Worm (Caenorhabditis elegans) whole organism, L3 larva: ENCODE measurements around the gene W05H7.1.
A peak's percentile ranks its signal among the peaks of the same experiment; 100 is the strongest.

Experiments
- R02D3.7 ChIP-seq: fragments of 150-350 bp; optimal IDR thresholded peaks from 2 replicates; lab custom pipeline; 2014; ENCODE audit warnings: missing biosample characterization, missing genetic modification characterization
- ceh-28 ChIP-seq: fragments of 150-350 bp; optimal IDR thresholded peaks from 2 replicates; lab custom pipeline; 2014; ENCODE audit warnings: missing biosample characterization, missing genetic modification reagents, missing genetic modification characterization
- ceh-9 ChIP-seq: sonication (generic microtip); optimal IDR thresholded peaks from 2 replicates; lab custom pipeline; 2018; ENCODE audit warnings: missing biosample characterization, missing genetic modification characterization
- daf-12 ChIP-seq: fragments of 150-350 bp; optimal IDR thresholded peaks from 2 replicates; lab custom pipeline; 2014; ENCODE audit warnings: missing biosample characterization, missing genetic modification reagents, missing genetic modification characterization
- egl-27 ChIP-seq: sonication (generic microtip); optimal IDR thresholded peaks from 4 replicates; lab custom pipeline; 2017; ENCODE audit warnings: missing biosample characterization, missing genetic modification reagents, missing genetic modification characterization
- elt-2 ChIP-seq: sonication (generic microtip); optimal IDR thresholded peaks from 2 replicates; lab custom pipeline; 2016; ENCODE audit warnings: missing genetic modification reagents, mild to moderate bottlenecking, missing genetic modification characterization, missing compliant biosample characterization
- elt-3 ChIP-seq, 3 experiments: fragments of 150-350 bp in 1 of 3; sonication (generic microtip) in 2 of 3; optimal IDR thresholded peaks; 2 replicates in 2 of 3; 4 replicates in 1 of 3; lab custom pipeline; 2014 to 2017; ENCODE audit warnings: missing biosample characterization in 3 of 3, missing genetic modification characterization in 3 of 3
- eor-1 ChIP-seq, 2 experiments: fragments of 150-350 bp; optimal IDR thresholded peaks; 2 replicates each; lab custom pipeline; 2014 to 2018; ENCODE audit warnings: missing biosample characterization in 2 of 2, missing genetic modification characterization in 2 of 2
- fkh-10 ChIP-seq: sonication (generic microtip); optimal IDR thresholded peaks from 2 replicates; lab custom pipeline; 2017; ENCODE audit warnings: missing biosample characterization, missing genetic modification reagents, missing genetic modification characterization
- fkh-2 ChIP-seq: fragments of 150-350 bp; optimal IDR thresholded peaks from 2 replicates; lab custom pipeline; 2014; ENCODE audit warnings: missing biosample characterization, missing genetic modification reagents, missing genetic modification characterization
- fos-1 ChIP-seq: fragments of 150-350 bp; optimal IDR thresholded peaks from 2 replicates; lab custom pipeline; 2014; ENCODE audit warnings: missing biosample characterization, missing genetic modification characterization
- jun-1 ChIP-seq: fragments of 150-350 bp; optimal IDR thresholded peaks from 2 replicates; lab custom pipeline; 2014; ENCODE audit warnings: missing biosample characterization, missing genetic modification reagents, missing genetic modification characterization
- lin-39 ChIP-seq: fragments of 150-350 bp; optimal IDR thresholded peaks from 2 replicates; lab custom pipeline; 2018; ENCODE audit warnings: missing biosample characterization, missing genetic modification reagents, missing genetic modification characterization
- lsy-12 ChIP-seq: sonication (generic microtip); optimal IDR thresholded peaks from 2 replicates; lab custom pipeline; 2016; ENCODE audit warnings: mild to moderate bottlenecking, missing genetic modification characterization, missing compliant biosample characterization
- mdl-1 ChIP-seq: fragments of 150-350 bp; optimal IDR thresholded peaks from 2 replicates; lab custom pipeline; 2014; ENCODE audit warnings: missing biosample characterization, missing genetic modification characterization
- mml-1 ChIP-seq: fragments of 150-350 bp; sonication (generic microtip); optimal IDR thresholded peaks from 3 replicates; lab custom pipeline; 2014; ENCODE audit warnings: missing biosample characterization, missing genetic modification characterization
- nfya-1 ChIP-seq: sonication (generic microtip); optimal IDR thresholded peaks from 2 replicates; lab custom pipeline; 2017; ENCODE audit warnings: missing genetic modification characterization, mild to moderate bottlenecking, missing compliant biosample characterization, antibody characterized with exemption, moderate library complexity; ENCODE audit not compliant: insufficient read depth
- nhr-23 ChIP-seq: fragments of 150-350 bp; optimal IDR thresholded peaks from 2 replicates; lab custom pipeline; 2014; ENCODE audit warnings: missing biosample characterization, missing genetic modification reagents, missing genetic modification characterization
- nhr-25 ChIP-seq: sonication (generic microtip); optimal IDR thresholded peaks from 2 replicates; lab custom pipeline; 2017; ENCODE audit warnings: missing biosample characterization, missing genetic modification characterization
- nhr-28 ChIP-seq: fragments of 150-350 bp; optimal IDR thresholded peaks from 2 replicates; lab custom pipeline; 2014; ENCODE audit warnings: missing biosample characterization, missing genetic modification characterization
- nhr-43 ChIP-seq: sonication (generic microtip); optimal IDR thresholded peaks from 2 replicates; lab custom pipeline; 2016; ENCODE audit warnings: mild to moderate bottlenecking, missing genetic modification characterization, missing compliant biosample characterization; ENCODE audit not compliant: poor library complexity, severe bottlenecking
- pha-4 ChIP-seq: fragments of 150-350 bp; optimal IDR thresholded peaks from 2 replicates; lab custom pipeline; 2014; ENCODE audit warnings: missing biosample characterization, missing genetic modification reagents, missing genetic modification characterization
- pqm-1 ChIP-seq: fragments of 150-350 bp; optimal IDR thresholded peaks from 2 replicates; lab custom pipeline; 2017; ENCODE audit warnings: missing biosample characterization, missing genetic modification characterization, inconsistent platforms
- sea-2 ChIP-seq: fragments of 150-350 bp; sonication (generic microtip); optimal IDR thresholded peaks from 4 replicates; lab custom pipeline; 2014; ENCODE audit warnings: missing biosample characterization, missing genetic modification reagents, missing genetic modification characterization
- snpc-4 ChIP-seq: fragments of 150-350 bp; optimal IDR thresholded peaks from 2 replicates; lab custom pipeline; 2014; ENCODE audit warnings: missing biosample characterization, missing genetic modification characterization
- tbx-2 ChIP-seq: sonication (generic microtip); optimal IDR thresholded peaks from 2 replicates; lab custom pipeline; 2016; ENCODE audit warnings: mild to moderate bottlenecking, missing genetic modification characterization, missing compliant biosample characterization
- unc-39 ChIP-seq: sonication (generic microtip); optimal IDR thresholded peaks from 4 replicates; lab custom pipeline; 2017; ENCODE audit warnings: missing biosample characterization, missing genetic modification characterization
- unc-62 ChIP-seq: fragments of 150-350 bp; sonication (generic microtip); optimal IDR thresholded peaks from 4 replicates; lab custom pipeline; 2014; ENCODE audit warnings: missing biosample characterization, missing genetic modification reagents, missing genetic modification characterization
- zag-1 ChIP-seq: fragments of 150-350 bp; optimal IDR thresholded peaks from 2 replicates; lab custom pipeline; 2014; ENCODE audit warnings: missing biosample characterization, missing genetic modification characterization
- ztf-11 ChIP-seq: fragments of 150-350 bp; optimal IDR thresholded peaks from 2 replicates; lab custom pipeline; 2014; ENCODE audit warnings: missing biosample characterization, missing genetic modification characterization
- ztf-4 ChIP-seq: fragments of 150-350 bp; optimal IDR thresholded peaks from 2 replicates; lab custom pipeline; 2014; ENCODE audit warnings: missing biosample characterization, missing genetic modification characterization

W05H7.1 gene

ce11 chrX:1473794-1474193 lies 23.2 kb downstream of the W05H7.1 start:
- no peak for TF ChIP-seq ztf-4 (tag; lab: Kevin White, UChicago)

- TF ChIP-seq mml-1 (tag; lab: Kevin White, UChicago) = no peak
- TF ChIP-seq ceh-9 = no peak
- no peak for TF ChIP-seq daf-12 (tag; lab: Kevin White, UChicago)
- TF ChIP-seq ztf-11 (tag; lab: Kevin White, UChicago) = no peak
- TF ChIP-seq nhr-43 = no peak
- TF ChIP-seq fos-1 (tag; lab: Kevin White, UChicago) = no peak
- TF ChIP-seq snpc-4 (tag; lab: Kevin White, UChicago) = no peak
- TF ChIP-seq zag-1 = no peak
- TF ChIP-seq lin-39 (tag; lab: Kevin White, UChicago) = no peak
- TF ChIP-seq nhr-28 = no peak
Measured at ce11 chrX:1476005-1476404, 25.4 kb downstream of the W05H7.1 start.

ce11 chrX:1477932-1478331 lies 27.4 kb downstream of the W05H7.1 start:
- TF ChIP-seq nhr-43 (peak; percentile 65), daf-12 (tag; lab: Kevin White, UChicago) (no peak), fkh-10 (no peak), R02D3.7 (tag; lab: Kevin White, UChicago) (peak; percentile 31), pqm-1 (peak; percentile 92), nfya-1 (tag; lab: Kevin White, UChicago) (peak; percentile 10), ceh-28 (tag; lab: Kevin White, UChicago) (peak; percentile 7), elt-3 (tag; optimal IDR thresholded peaks at IDR 0.05; lab: Kevin White, UChicago) (peak; percentile 80 to 97 (median 91)), nhr-23 (tag; lab: Kevin White, UChicago) (peak; percentile 58), egl-27 (tag; lab: Kevin White, UChicago) (peak; percentile 26), unc-62 (GFP tag; lab: Kevin White, UChicago) (no peak), jun-1 (peak; percentile 74), nhr-25 (tag; lab: Kevin White, UChicago) (no peak), mdl-1 (tag; lab: Kevin White, UChicago) (peak; percentile 7), sea-2 (GFP tag; lab: Kevin White, UChicago) (no peak), elt-2 (tag; lab: Kevin White, UChicago) (peak; percentile 96)

ce11 chrX:1478569-1478968 lies 28.0 kb downstream of the W05H7.1 start:
- peak; percentile 14 for TF ChIP-seq nfya-1 (tag; lab: Kevin White, UChicago)
- TF ChIP-seq fkh-10 = peak; percentile 49
- TF ChIP-seq unc-39 (tag; lab: Kevin White, UChicago) = no peak

ce11 chrX:1479190-1479589 lies 28.6 kb downstream of the W05H7.1 start, which contains the start of gene acly-1:
Gene acly-1, plus strand, starts transcription at chrX:1479542.
- TF ChIP-seq unc-39 (tag; lab: Kevin White, UChicago) = no peak
- no peak for TF ChIP-seq sea-2 (GFP tag; lab: Kevin White, UChicago)
- TF ChIP-seq R02D3.7 (tag; lab: Kevin White, UChicago) = no peak
- TF ChIP-seq nhr-28 = no peak
- peak; percentile 32 for TF ChIP-seq snpc-4 (tag; lab: Kevin White, UChicago)
- TF ChIP-seq eor-1 (tag; optimal IDR thresholded peaks at IDR 0.05; lab: Kevin White, UChicago) = no peak
- TF ChIP-seq elt-2 (tag; lab: Kevin White, UChicago) = no peak
- no peak for TF ChIP-seq egl-27 (tag; lab: Kevin White, UChicago)
- no peak for TF ChIP-seq mml-1 (tag; lab: Kevin White, UChicago)
- TF ChIP-seq fos-1 (tag; lab: Kevin White, UChicago) = no peak
- TF ChIP-seq fkh-2 = peak; percentile 3
- TF ChIP-seq tbx-2 (tag; lab: Kevin White, UChicago) = no peak
- TF ChIP-seq pha-4 (tag; lab: Kevin White, UChicago) = peak; percentile 72
- no peak for TF ChIP-seq nhr-23 (tag; lab: Kevin White, UChicago)
- TF ChIP-seq fkh-10 = no peak
- TF ChIP-seq nhr-43 = no peak
- TF ChIP-seq lsy-12 (tag; lab: Kevin White, UChicago) = no peak
- no peak for TF ChIP-seq lin-39 (tag; lab: Kevin White, UChicago)

- TF ChIP-seq ceh-9 (no peak), mml-1 (tag; lab: Kevin White, UChicago) (peak; percentile 67), elt-2 (tag; lab: Kevin White, UChicago) (peak; percentile 19)
Measured at ce11 chrX:1479637-1480036, 29.1 kb downstream of the W05H7.1 start.
